Fruit fly (Drosophila melanogaster): ENCODE results near the gene CG6709.

The CG6709 gene

DNA sequence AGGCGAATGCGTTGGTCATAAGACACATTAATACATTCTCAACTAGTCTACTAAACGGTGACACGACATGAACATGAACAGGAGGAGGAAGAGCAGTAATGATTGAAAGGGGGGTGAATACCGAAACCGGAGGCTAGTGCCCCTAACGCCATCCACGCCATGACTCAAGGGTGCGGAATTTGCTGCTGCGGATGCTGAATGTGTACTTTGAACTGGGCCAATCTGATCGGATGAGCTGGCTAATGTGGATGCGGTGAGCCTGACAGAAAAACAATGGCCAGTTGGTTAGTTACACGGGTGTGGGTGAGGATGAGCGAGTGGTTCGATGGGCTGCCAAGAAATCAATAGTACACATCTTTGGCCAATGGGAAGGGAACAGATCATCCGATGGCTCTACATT, 30.9 kb downstream of the CG6709 start:
- TF ChIP-seq CG13204 (GFP tag; optimal IDR thresholded peaks at IDR 0.05) = no peak
- TF ChIP-seq rn (GFP tag; IDR thresholded peaks at IDR 0.05) = no peak
- TF ChIP-seq gl (tag; optimal IDR thresholded peaks at IDR 0.05) = peak; percentile 38
- 0 out of 3 replicates have a peak, but pooled peaks have one; percentile 39 for TF ChIP-seq CG4496 (GFP tag; IDR thresholded peaks at IDR 0.05)
- no peak for TF ChIP-seq CG8159 (tag; optimal IDR thresholded peaks at IDR 0.05)

DNA sequence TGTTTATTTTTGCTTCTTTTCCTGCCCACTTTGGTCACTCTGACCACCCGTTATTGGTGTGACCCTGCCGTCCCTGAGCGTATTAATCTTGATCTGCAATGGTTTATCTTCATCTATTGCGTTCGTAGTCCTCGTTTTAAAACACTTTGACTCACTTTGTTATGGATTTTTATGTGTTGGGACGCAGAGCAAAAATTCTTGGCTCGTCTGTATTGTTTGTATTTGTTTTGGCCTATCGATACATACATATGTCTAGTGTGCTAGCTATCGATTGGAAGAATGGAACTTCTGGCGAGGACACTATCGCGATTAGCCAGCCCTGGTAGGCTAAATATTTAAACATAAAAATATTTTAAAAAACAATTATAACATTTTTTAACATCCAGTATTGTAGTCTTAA, 34.9 kb downstream of the CG6709 start, which contains the start of gene CG10809:
Gene CG10809 (minus strand): TSS at position 266 of the 400 bp plus-strand sequence.
- TF ChIP-seq CG8159 (tag; optimal IDR thresholded peaks at IDR 0.05) (peak; percentile 16), D1 (tag; optimal IDR thresholded peaks at IDR 0.05) (peak; percentile 19), Pif1A (GFP tag; optimal IDR thresholded peaks at IDR 0.05) (no peak), CG15710 (tag; optimal IDR thresholded peaks at IDR 0.05) (peak; percentile 2)

DNA sequence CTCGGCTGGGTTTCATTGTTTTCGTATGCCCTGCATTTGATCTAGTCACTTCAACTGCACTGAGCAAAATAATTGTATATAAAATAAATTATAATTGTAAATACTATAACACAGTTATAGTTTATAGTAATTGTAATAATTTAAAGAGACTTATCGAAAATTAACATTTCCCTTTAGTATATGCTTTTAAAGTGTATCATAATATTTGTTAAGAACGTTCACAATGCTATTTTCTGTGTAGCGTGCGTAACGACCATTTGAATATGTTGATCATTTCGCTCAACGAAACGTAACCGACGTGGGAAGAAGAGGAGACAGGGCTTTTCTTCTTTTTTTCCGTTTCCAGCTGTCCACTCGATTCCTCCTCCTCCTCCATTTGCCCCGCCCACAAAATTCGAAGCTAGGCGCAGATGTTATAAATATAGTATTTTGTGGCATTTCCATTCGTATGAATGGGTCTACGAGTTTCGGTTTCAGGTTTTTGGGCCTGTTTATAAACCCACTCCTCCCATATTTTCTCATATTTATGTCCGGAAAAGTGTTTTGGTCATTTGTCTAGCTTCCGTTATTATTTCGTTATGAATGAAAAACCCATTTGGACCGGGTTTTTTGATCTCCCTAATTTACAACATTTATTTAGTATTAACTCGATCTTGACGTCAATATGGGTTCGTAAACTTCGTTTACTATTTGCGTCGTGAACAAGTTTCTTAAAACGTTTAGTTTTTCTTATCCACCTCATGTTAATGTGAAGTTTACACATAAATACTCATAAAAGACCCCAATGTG, 37.9 kb downstream of the CG6709 start:
- TF ChIP-seq Snoo (tag; optimal IDR thresholded peaks at IDR 0.05) (no peak), Pif1A (GFP tag; optimal IDR thresholded peaks at IDR 0.05) (no peak), CG8159 (tag; optimal IDR thresholded peaks at IDR 0.05) (peak; percentile 70), Ets98B (GFP tag; IDR thresholded peaks at IDR 0.05) (peak; percentile 56; the same call in 1 of the 2 replicates), CG12605 (GFP tag; IDR thresholded peaks at IDR 0.05) (peak; percentile 70), CG14655 (GFP tag; optimal IDR thresholded peaks at IDR 0.05) (no peak), Pif1B (GFP tag; optimal IDR thresholded peaks at IDR 0.05) (no peak), rn (GFP tag; IDR thresholded peaks at IDR 0.05) (no peak), gl (tag; optimal IDR thresholded peaks at IDR 0.05) (no peak), CG34367 (tag; optimal IDR thresholded peaks at IDR 0.05) (peak; percentile 42), CG13204 (GFP tag; optimal IDR thresholded peaks at IDR 0.05) (no peak), fd96Ca (GFP tag; IDR thresholded peaks at IDR 0.05) (no peak), CG10348 (GFP tag; IDR thresholded peaks at IDR 0.05) (no peak), CG9948 (tag; optimal IDR thresholded peaks at IDR 0.05) (peak; percentile 65), CG17806 (tag; optimal IDR thresholded peaks at IDR 0.05) (peak; percentile 68), CG4496 (GFP tag; IDR thresholded peaks at IDR 0.05) (peak; percentile 45; the same call in 2 of the 3 replicates), CG8301 (tag; optimal IDR thresholded peaks at IDR 0.05) (peak; percentile 54), EcR (GFP tag; optimal IDR thresholded peaks at IDR 0.05) (no peak), CG15710 (tag; optimal IDR thresholded peaks at IDR 0.05) (peak; percentile 57), D1 (tag; optimal IDR thresholded peaks at IDR 0.05) (peak; percentile 22), CG32121 (GFP tag; IDR thresholded peaks at IDR 0.05) (peak; percentile 60; the same call in 1 of the 2 replicates)

DNA sequence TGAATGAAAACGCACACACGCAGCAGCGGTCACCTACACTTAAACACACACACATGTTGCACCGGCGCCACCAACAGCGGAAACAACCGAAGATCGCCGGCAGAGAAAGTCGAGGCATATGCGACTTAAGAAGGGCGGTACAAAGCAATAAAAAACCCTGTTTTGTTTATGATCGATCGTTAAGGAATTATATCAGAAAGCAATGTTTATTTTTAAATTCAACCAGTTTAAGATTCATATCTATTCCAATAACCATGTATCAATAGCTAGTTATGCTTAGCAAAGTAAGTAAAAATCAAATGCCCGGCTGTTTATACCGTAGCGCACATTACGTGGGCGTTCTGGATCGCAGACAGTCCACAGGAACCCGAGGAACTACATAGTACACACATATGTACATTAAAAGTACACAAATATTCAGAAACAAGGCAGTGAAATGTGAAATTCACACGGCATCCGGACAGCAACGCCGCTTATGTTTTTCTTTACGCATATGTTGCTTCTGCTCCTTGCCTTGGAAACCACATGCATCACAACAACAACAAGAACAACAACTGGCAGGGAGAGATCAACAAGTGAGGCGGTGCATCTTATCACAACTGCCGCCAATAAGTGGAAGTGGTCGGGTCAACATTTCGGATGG, 38.6 kb downstream of the CG6709 start:
- TF ChIP-seq CG10348 (GFP tag; IDR thresholded peaks at IDR 0.05) (peak; percentile 65), D1 (tag; optimal IDR thresholded peaks at IDR 0.05) (peak; percentile 82), CG32121 (GFP tag; IDR thresholded peaks at IDR 0.05) (peak; percentile 94), fd96Ca (GFP tag; IDR thresholded peaks at IDR 0.05) (peak; percentile 97), CG17806 (tag; optimal IDR thresholded peaks at IDR 0.05) (peak; percentile 95), EcR (GFP tag; optimal IDR thresholded peaks at IDR 0.05) (peak; percentile 19), CG4496 (GFP tag; IDR thresholded peaks at IDR 0.05) (peak; percentile 98), rn (GFP tag; IDR thresholded peaks at IDR 0.05) (peak; percentile 92), gl (tag; optimal IDR thresholded peaks at IDR 0.05) (peak; percentile 91), CG13204 (GFP tag; optimal IDR thresholded peaks at IDR 0.05) (peak; percentile 72), CG9948 (tag; optimal IDR thresholded peaks at IDR 0.05) (peak; percentile 92), Pif1A (GFP tag; optimal IDR thresholded peaks at IDR 0.05) (peak; percentile 96), CG34367 (tag; optimal IDR thresholded peaks at IDR 0.05) (peak; percentile 85), Ets98B (GFP tag; IDR thresholded peaks at IDR 0.05) (peak; percentile 96), CG15710 (tag; optimal IDR thresholded peaks at IDR 0.05) (peak; percentile 89), CG8159 (tag; optimal IDR thresholded peaks at IDR 0.05) (peak; percentile 96), Snoo (tag; optimal IDR thresholded peaks at IDR 0.05) (peak; percentile 90), CG12605 (GFP tag; IDR thresholded peaks at IDR 0.05) (peak; percentile 91), CG14655 (GFP tag; optimal IDR thresholded peaks at IDR 0.05) (peak; percentile 96), Pif1B (GFP tag; optimal IDR thresholded peaks at IDR 0.05) (peak; percentile 95), CG8301 (tag; optimal IDR thresholded peaks at IDR 0.05) (peak; percentile 97)

DNA sequence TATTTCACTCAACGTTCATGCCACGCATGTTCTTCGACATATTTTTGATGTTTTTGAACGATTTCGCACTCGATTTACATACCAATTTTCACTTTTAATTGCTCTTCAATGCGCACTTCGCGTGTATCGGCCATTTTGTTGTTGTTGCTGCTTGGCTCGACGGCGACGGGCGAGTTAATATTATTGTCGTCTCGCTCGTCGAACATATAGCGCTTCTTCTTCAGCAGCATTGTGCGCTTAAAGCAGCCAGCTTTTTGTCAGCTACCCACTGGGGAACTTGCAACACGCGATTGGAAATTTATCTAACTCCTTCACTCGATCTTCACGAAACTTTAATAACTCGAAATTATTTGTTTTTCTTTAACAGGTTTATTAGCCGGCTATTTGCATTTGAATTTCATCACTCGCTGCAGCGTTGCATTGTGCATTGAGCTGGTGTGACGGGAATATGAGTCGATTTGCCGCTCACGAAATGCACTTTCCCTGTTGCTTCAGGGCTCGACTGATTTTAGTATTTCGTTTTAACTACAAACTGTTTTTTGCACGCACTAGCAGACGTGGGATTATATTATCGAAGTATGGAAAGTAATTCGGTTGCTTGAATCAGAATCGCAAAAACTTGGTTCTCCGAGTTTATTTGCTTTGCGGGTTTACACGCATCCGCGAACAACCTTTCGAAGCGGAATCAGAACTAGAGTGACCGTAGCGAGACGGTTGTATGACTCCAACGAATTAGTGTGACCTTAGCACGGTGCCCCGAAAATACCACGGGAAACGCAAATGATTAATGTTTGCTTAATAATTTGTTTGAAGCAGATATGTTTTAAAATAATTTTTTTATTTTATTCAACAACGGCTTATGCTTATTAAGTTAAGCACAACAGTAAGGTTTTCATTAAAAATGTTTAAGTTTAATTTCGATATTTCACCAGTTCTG, 39.7 kb downstream of the CG6709 start, which contains the start of gene RasGAP1:
Gene RasGAP1 (minus strand): TSS at position 703 of the 937 bp plus-strand sequence.
- TF ChIP-seq CG13204 (GFP tag; optimal IDR thresholded peaks at IDR 0.05) = no peak
- 0 out of 3 replicates have a peak, but pooled peaks have one; percentile 5 for TF ChIP-seq CG4496 (GFP tag; IDR thresholded peaks at IDR 0.05)
